Worm (Caenorhabditis elegans) whole organism, L4 larva: ENCODE measurements around the gene C30B5.6.

Experiments
- D1046.2 ChIP-seq: fragments of 200-800 bp; sonication (Bioruptor generic); IDR thresholded peaks from 2 replicates; pipeline ENCODE4 v1.3.6; 2022; ENCODE audit warnings: missing genetic modification characterization, missing compliant biosample characterization
- F49E8.2 ChIP-seq: sonication (generic microtip); optimal IDR thresholded peaks from 2 replicates; lab custom pipeline; 2016; ENCODE audit warnings: missing compliant biosample characterization, mild to moderate bottlenecking, missing genetic modification characterization, borderline replicate concordance
- R02D3.7 ChIP-seq: fragments of 150-350 bp; sonication (generic microtip); optimal IDR thresholded peaks from 3 replicates; lab custom pipeline; 2014; ENCODE audit warnings: missing biosample characterization, missing genetic modification characterization
- T20F7.1 ChIP-seq: fragments of 200-800 bp; sonication (Bioruptor generic); optimal IDR thresholded peaks from 2 replicates; lab custom pipeline; 2018; ENCODE audit warnings: mild to moderate bottlenecking, missing genetic modification characterization, missing compliant biosample characterization
- T26A8.4 ChIP-seq: fragments of 200-800 bp; sonication (Bioruptor generic); IDR thresholded peaks from 2 replicates; pipeline ENCODE4 v1.3.6; 2022; ENCODE audit warnings: missing genetic modification characterization, missing compliant biosample characterization
- Y5F2A.4 ChIP-seq: fragments of 200-800 bp; sonication (Bioruptor generic); optimal IDR thresholded peaks from 2 replicates; lab custom pipeline; 2018; ENCODE audit warnings: mild to moderate bottlenecking, missing genetic modification characterization, missing compliant biosample characterization
- Y75B8A.6 ChIP-seq: fragments of 200-800 bp; sonication (Bioruptor generic); IDR thresholded peaks from 2 replicates; pipeline ENCODE4 v1.3.6; 2022; ENCODE audit warnings: missing genetic modification reagents, missing genetic modification characterization, missing compliant biosample characterization
- ZK337.2 ChIP-seq: fragments of 200-800 bp; sonication (Bioruptor generic); IDR thresholded peaks from 2 replicates; pipeline ENCODE4 v1.3.6; 2022; ENCODE audit warnings: missing genetic modification reagents, missing genetic modification characterization, missing compliant biosample characterization
- aha-1 ChIP-seq: fragments of 150-350 bp; peaks from one replicate; lab custom pipeline; 2014; ENCODE audit warnings: missing biosample characterization, missing genetic modification characterization
- ama-1 ChIP-seq: fragments of 150-350 bp; optimal IDR thresholded peaks from 2 replicates; lab custom pipeline; 2014; ENCODE audit warnings: inconsistent platforms, mixed read lengths
- ceh-44 ChIP-seq: fragments of 200-800 bp; sonication (Bioruptor generic); IDR thresholded peaks from 2 replicates; pipeline ENCODE4 v1.3.6; 2022; ENCODE audit warnings: missing genetic modification reagents, missing genetic modification characterization, missing compliant biosample characterization
- ces-1 ChIP-seq: fragments of 150-350 bp; sonication (generic microtip); optimal IDR thresholded peaks from 4 replicates; lab custom pipeline; 2014; ENCODE audit warnings: missing biosample characterization, missing genetic modification reagents, missing genetic modification characterization
- cey-2 ChIP-seq: sonication (generic microtip); optimal IDR thresholded peaks from 3 replicates; lab custom pipeline; 2017; ENCODE audit warnings: missing genetic modification characterization, mild to moderate bottlenecking, missing compliant biosample characterization, antibody characterized with exemption, borderline replicate concordance; ENCODE audit not compliant: insufficient read depth
- daf-16 ChIP-seq, 3 experiments: sonication (generic microtip); optimal IDR thresholded peaks; 2 replicates each; lab custom pipeline; 2016 to 2017; ENCODE audit warnings: missing genetic modification characterization in 3 of 3, missing genetic modification reagents in 3 of 3, mild to moderate bottlenecking in 2 of 3, missing compliant biosample characterization in 2 of 3, missing biosample characterization in 1 of 3, moderate library complexity in 1 of 3
- daf-19 ChIP-seq: fragments of 200-800 bp; sonication (Bioruptor generic); conservative IDR thresholded peaks from 2 replicates; pipeline ENCODE4 v1.3.6; 2022; ENCODE audit warnings: missing genetic modification characterization, missing compliant biosample characterization
- dmd-6 ChIP-seq: fragments of 200-800 bp; sonication (Bioruptor generic); IDR thresholded peaks from 2 replicates; pipeline ENCODE4 v1.3.6; 2022; ENCODE audit warnings: missing genetic modification reagents, missing genetic modification characterization, missing compliant biosample characterization
- dpl-1 ChIP-seq: fragments of 150-350 bp; optimal IDR thresholded peaks from 2 replicates; lab custom pipeline; 2014; ENCODE audit warnings: missing biosample characterization, missing genetic modification reagents, missing genetic modification characterization
- dve-1 ChIP-seq: sonication (generic microtip); optimal IDR thresholded peaks from 2 replicates; lab custom pipeline; 2017; ENCODE audit warnings: antibody characterized with exemption, mild to moderate bottlenecking, missing genetic modification characterization, missing compliant biosample characterization; ENCODE audit not compliant: insufficient read depth
- hif-1 ChIP-seq, 2 experiments: sonication (generic microtip); optimal IDR thresholded peaks; 2 replicates each; lab custom pipeline; 2016 to 2017; ENCODE audit warnings: missing compliant biosample characterization in 2 of 2, missing genetic modification characterization in 2 of 2, missing genetic modification reagents in 2 of 2, missing genotype in 2 of 2, mild to moderate bottlenecking in 1 of 2
- hlh-11 ChIP-seq: fragments of 200-800 bp; sonication (Bioruptor generic); optimal IDR thresholded peaks from 2 replicates; lab custom pipeline; 2018; ENCODE audit warnings: mild to moderate bottlenecking, missing genetic modification characterization, missing compliant biosample characterization
- hlh-30 ChIP-seq: sonication (generic microtip); optimal IDR thresholded peaks from 2 replicates; lab custom pipeline; 2017; ENCODE audit warnings: antibody characterized with exemption, mild to moderate bottlenecking, missing genetic modification characterization, missing compliant biosample characterization; ENCODE audit not compliant: insufficient read depth
- hmg-1.1 ChIP-seq: fragments of 200-800 bp; sonication (Bioruptor generic); IDR thresholded peaks from 2 replicates; pipeline ENCODE4 v1.3.6; 2022; ENCODE audit warnings: missing genetic modification reagents, missing genetic modification characterization, missing compliant biosample characterization
- lim-7 ChIP-seq: fragments of 200-800 bp; sonication (Bioruptor generic); IDR thresholded peaks from 2 replicates; pipeline ENCODE4 v1.3.6; 2022; ENCODE audit warnings: missing genetic modification characterization, missing compliant biosample characterization
- lin-38 ChIP-seq: fragments of 200-800 bp; sonication (Bioruptor generic); IDR thresholded peaks from 2 replicates; pipeline ENCODE4 v1.3.6; 2022; ENCODE audit warnings: missing genetic modification reagents, missing genetic modification characterization, missing compliant biosample characterization
- lin-39 ChIP-seq: fragments of 150-350 bp; optimal IDR thresholded peaks from 2 replicates; lab custom pipeline; 2014; ENCODE audit warnings: missing biosample characterization, missing genetic modification reagents, missing genetic modification characterization
- lsy-2 ChIP-seq, 2 experiments: fragments of 150-350 bp in 1 of 2; sonication (generic microtip) in 1 of 2; optimal IDR thresholded peaks; 2 replicates each; lab custom pipeline; 2014 to 2017; ENCODE audit warnings: missing biosample characterization in 2 of 2, missing genetic modification characterization in 2 of 2
- mdl-1 ChIP-seq, 2 experiments: fragments of 150-350 bp in 1 of 2; sonication (generic microtip) in 1 of 2; optimal IDR thresholded peaks; 2 replicates each; lab custom pipeline; 2014 to 2017; ENCODE audit warnings: missing biosample characterization in 2 of 2, missing genetic modification characterization in 2 of 2
- mep-1 ChIP-seq: fragments of 150-350 bp; sonication (generic microtip); optimal IDR thresholded peaks from 3 replicates; lab custom pipeline; 2014; ENCODE audit warnings: missing biosample characterization, missing genetic modification characterization
- mes-2 ChIP-seq: sonication (generic microtip); optimal IDR thresholded peaks from 2 replicates; lab custom pipeline; 2016; ENCODE audit warnings: missing genotype, mild to moderate bottlenecking, missing genetic modification characterization, missing compliant biosample characterization; ENCODE audit not compliant: poor library complexity, severe bottlenecking
- nhr-10 ChIP-seq: fragments of 150-350 bp; optimal IDR thresholded peaks from 2 replicates; lab custom pipeline; 2014; ENCODE audit warnings: missing biosample characterization, missing genetic modification characterization
- nhr-102 ChIP-seq: sonication (generic microtip); optimal IDR thresholded peaks from 2 replicates; lab custom pipeline; 2016; ENCODE audit warnings: mild to moderate bottlenecking, missing genetic modification characterization, moderate library complexity, missing compliant biosample characterization
- nhr-25 ChIP-seq: sonication (generic microtip); optimal IDR thresholded peaks from 2 replicates; lab custom pipeline; 2017; ENCODE audit warnings: missing genetic modification characterization, mild to moderate bottlenecking, missing compliant biosample characterization, antibody characterized with exemption, moderate library complexity, borderline replicate concordance; ENCODE audit not compliant: insufficient read depth
- nhr-28 ChIP-seq: fragments of 150-350 bp; optimal IDR thresholded peaks from 2 replicates; lab custom pipeline; 2014; ENCODE audit warnings: missing biosample characterization, missing genetic modification characterization
- nhr-6 ChIP-seq: fragments of 150-350 bp; optimal IDR thresholded peaks from 2 replicates; lab custom pipeline; 2014; ENCODE audit warnings: missing biosample characterization, missing genetic modification characterization
- nhr-76 ChIP-seq: fragments of 150-350 bp; optimal IDR thresholded peaks from 2 replicates; lab custom pipeline; 2014; ENCODE audit warnings: missing biosample characterization, missing genetic modification characterization
- nhr-77 ChIP-seq: fragments of 150-350 bp; optimal IDR thresholded peaks from 2 replicates; lab custom pipeline; 2014; ENCODE audit warnings: missing biosample characterization, missing genetic modification characterization
- pha-4 ChIP-seq, 2 experiments: fragments of 150-350 bp in 1 of 2; fragments of 200-800 bp in 1 of 2; sonication (Bioruptor generic) in 1 of 2; IDR thresholded peaks in 1 of 2; optimal IDR thresholded peaks in 1 of 2; 2 replicates each; pipeline versions ENCODE4 v1.3.6 to Lab custom; 2014 to 2022; ENCODE audit warnings: missing genetic modification characterization in 2 of 2, missing genetic modification reagents in 2 of 2, missing biosample characterization in 1 of 2, missing compliant biosample characterization in 1 of 2
- php-3 ChIP-seq: fragments of 200-800 bp; sonication (Bioruptor generic); IDR thresholded peaks from 2 replicates; pipeline ENCODE4 v1.3.6; 2022; ENCODE audit warnings: missing genetic modification reagents, missing genetic modification characterization, missing compliant biosample characterization
- skn-1 ChIP-seq: fragments of 150-350 bp; optimal IDR thresholded peaks from 2 replicates; lab custom pipeline; 2014; ENCODE audit warnings: missing biosample characterization, missing genetic modification characterization
- snpc-1.2 ChIP-seq: fragments of 200-800 bp; sonication (Bioruptor generic); IDR thresholded peaks from 2 replicates; pipeline ENCODE4 v1.3.6; 2022; ENCODE audit warnings: missing genetic modification reagents, missing genetic modification characterization, missing compliant biosample characterization
- unc-39 ChIP-seq: sonication (generic microtip); optimal IDR thresholded peaks from 2 replicates; lab custom pipeline; 2017; ENCODE audit warnings: missing biosample characterization, missing genetic modification characterization
- unc-62 ChIP-seq, 3 experiments: fragments of 150-350 bp in 1 of 3; sonication (generic microtip); optimal IDR thresholded peaks in 2 of 3; peaks in 1 of 3; 1 replicate in 1 of 3; 2 replicates in 2 of 3; lab custom pipeline; 2014 to 2017; ENCODE audit warnings: missing biosample characterization in 3 of 3, missing genetic modification characterization in 3 of 3, missing genetic modification reagents in 3 of 3, missing genotype in 1 of 3
- vab-7 ChIP-seq: fragments of 200-800 bp; sonication (Bioruptor generic); IDR thresholded peaks from 2 replicates; pipeline ENCODE4 v1.3.6; 2022; ENCODE audit warnings: missing genetic modification reagents, missing genetic modification characterization, missing compliant biosample characterization
- zfp-3 ChIP-seq: fragments of 200-800 bp; sonication (Bioruptor generic); conservative IDR thresholded peaks from 2 replicates; pipeline ENCODE4 v1.3.6; 2022; ENCODE audit warnings: missing genetic modification reagents, missing genetic modification characterization, missing compliant biosample characterization

The C30B5.6 gene

DNA sequence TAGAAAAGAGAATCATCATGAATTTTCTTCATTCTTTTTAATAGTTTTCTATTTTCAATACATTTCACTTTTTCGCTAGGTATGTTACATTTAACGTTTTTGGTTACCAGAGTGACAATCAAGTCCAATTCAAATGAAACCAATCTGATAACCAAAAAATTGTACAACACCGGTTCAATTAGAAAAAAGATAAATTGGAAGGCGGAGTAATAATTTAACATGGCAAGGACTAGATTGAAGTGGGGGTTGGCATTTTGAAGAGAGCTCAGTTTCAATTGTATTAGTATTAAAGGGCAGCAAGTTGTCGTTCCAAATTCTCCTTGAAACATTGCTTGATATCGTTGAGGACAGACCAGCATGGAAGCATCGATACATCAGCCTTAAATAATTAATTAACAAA, 30.2 kb upstream of the C30B5.6 start (continued):
- TF ChIP-seq cey-2 = no peak
- TF ChIP-seq lin-39 = no peak
- no peak for TF ChIP-seq Y5F2A.4 (GFP tag; lab: Kevin White, UChicago)
- TF ChIP-seq unc-62 (GFP tag; optimal IDR thresholded peaks at IDR 0.05 in 1 of 2; lab: Kevin White, UChicago) = peak in 1 of 2 experiments; percentile 78
- TF ChIP-seq unc-62 (tag; optimal IDR thresholded peaks at IDR 0.05; lab: Kevin White, UChicago) = no peak
- TF ChIP-seq nhr-25 = no peak
- peak; percentile 69; the same call in 1 of the 2 replicates for TF ChIP-seq zfp-3 (GFP tag; lab: Robert Waterston, UW)
- TF ChIP-seq R02D3.7 (tag; lab: Kevin White, UChicago) = no peak
- TF ChIP-seq ceh-44 = no peak
- TF ChIP-seq snpc-1.2 (GFP tag; lab: Robert Waterston, UW) = 0 out of 2 replicates have a peak, but pooled peaks have one; percentile 36
- peak; percentile 59 for TF ChIP-seq F49E8.2
- no peak for TF ChIP-seq nhr-76 (tag; lab: Kevin White, UChicago)
- no peak for TF ChIP-seq ces-1
- no peak for TF ChIP-seq D1046.2 (GFP tag; lab: Robert Waterston, UW)
- TF ChIP-seq lim-7 (GFP tag; lab: Robert Waterston, UW) = no peak
- TF ChIP-seq nhr-77 = no peak
- peak; percentile 20 for TF ChIP-seq nhr-102

DNA sequence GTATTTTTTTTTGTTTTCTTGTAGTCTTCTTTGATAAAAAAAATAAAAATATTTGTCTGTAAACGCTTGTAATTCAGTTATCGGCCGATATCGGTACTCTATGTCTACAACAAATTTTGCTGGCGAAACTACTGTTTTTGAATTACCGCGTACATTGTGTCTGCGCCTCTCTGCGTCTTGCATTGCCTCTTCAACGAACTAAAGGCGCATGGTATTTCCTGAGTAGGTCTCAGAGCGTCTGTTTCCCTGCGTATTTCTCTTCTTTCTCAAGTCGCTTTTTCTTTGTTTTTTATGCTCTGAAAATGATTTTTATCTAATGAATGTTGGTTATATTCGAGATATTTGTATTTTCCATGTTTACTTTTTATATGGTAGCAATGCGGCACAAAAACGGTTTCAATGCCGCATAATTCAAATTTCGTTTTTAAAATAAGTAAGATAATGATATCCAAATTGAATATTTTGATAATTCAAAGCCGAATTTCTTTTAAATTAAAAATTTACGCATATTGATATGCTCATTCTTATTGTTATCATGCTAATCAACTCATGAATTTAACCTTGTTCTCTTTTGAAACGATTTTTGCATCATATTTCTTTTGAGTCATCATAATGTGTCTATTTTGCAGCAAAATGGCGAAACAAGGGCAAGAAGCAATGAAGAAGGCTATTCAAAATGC, 28.5 kb upstream of the C30B5.6 start, which contains the start of gene phb-2:
phb-2 (plus strand) TSS at position 630 of the 680 bp plus-strand sequence.
- TF ChIP-seq unc-39 (tag; lab: Kevin White, UChicago) (no peak), hmg-1.1 (GFP tag; lab: Robert Waterston, UW) (peak; percentile 77), lsy-2 (tag; optimal IDR thresholded peaks at IDR 0.05; lab: Kevin White, UChicago) (peak; percentile 27 to 89), snpc-1.2 (GFP tag; lab: Robert Waterston, UW) (no peak), nhr-77 (peak; percentile 52), nhr-28 (tag; lab: Kevin White, UChicago) (peak; percentile 77), aha-1 (tag; lab: Kevin White, UChicago) (peak; percentile 95), hlh-11 (peak; percentile 53), nhr-25 (peak; percentile 54), ZK337.2 (no peak), hif-1 (tag; optimal IDR thresholded peaks at IDR 0.05; lab: Kevin White, UChicago) (peak in 1 of 2 experiments; percentile 45), dve-1 (peak; percentile 50), T26A8.4 (GFP tag; lab: Robert Waterston, UW) (peak; percentile 70), nhr-76 (tag; lab: Kevin White, UChicago) (no peak), hlh-30 (tag; lab: Kevin White, UChicago) (peak; percentile 81), dmd-6 (GFP tag; lab: Robert Waterston, UW) (peak; percentile 38), vab-7 (GFP tag; lab: Robert Waterston, UW) (0 out of 2 replicates have a peak, but pooled peaks have one; percentile 33), unc-62 (GFP tag; optimal IDR thresholded peaks at IDR 0.05 in 1 of 2; lab: Kevin White, UChicago) (no peak), unc-62 (tag; optimal IDR thresholded peaks at IDR 0.05; lab: Kevin White, UChicago) (no peak), F49E8.2 (no peak), lim-7 (GFP tag; lab: Robert Waterston, UW) (no peak), nhr-10 (tag; lab: Kevin White, UChicago) (no peak), mep-1 (tag; lab: Kevin White, UChicago) (peak; percentile 76), daf-16 (GFP tag; optimal IDR thresholded peaks at IDR 0.05; lab: Kevin White, UChicago) (no peak), daf-16 (tag; optimal IDR thresholded peaks at IDR 0.05; lab: Kevin White, UChicago) (peak; percentile 83), T20F7.1 (GFP tag; lab: Kevin White, UChicago) (peak; percentile 67), mdl-1 (tag; optimal IDR thresholded peaks at IDR 0.05; lab: Kevin White, UChicago) (peak in 1 of 2 experiments; percentile 0), Y75B8A.6 (GFP tag; lab: Robert Waterston, UW) (no peak), nhr-6 (peak; percentile 79), ama-1 (lab: Kevin White, UChicago) (peak; percentile 60), dpl-1 (GFP tag; lab: Kevin White, UChicago) (peak; percentile 94), lin-38 (GFP tag; lab: Robert Waterston, UW) (peak; percentile 73), R02D3.7 (tag; lab: Kevin White, UChicago) (no peak), skn-1 (tag; lab: Kevin White, UChicago) (no peak), mes-2 (tag; lab: Kevin White, UChicago) (peak; percentile 87), php-3 (GFP tag; lab: Robert Waterston, UW) (0 out of 2 replicates have a peak, but pooled peaks have one; percentile 34), daf-19 (GFP tag; lab: Robert Waterston, UW) (0 out of 2 replicates have a peak, but pooled peaks have one; percentile 18), pha-4 (GFP tag; IDR thresholded peaks at IDR 0.05; lab: Robert Waterston, UW) (peak; percentile 48; the same call in 1 of the 2 replicates), pha-4 (tag; optimal IDR thresholded peaks at IDR 0.05; lab: Kevin White, UChicago) (peak; percentile 80)
